Worm (Caenorhabditis elegans) whole organism, L3 larva: ENCODE measurements around the gene T28C12.6.

Experiments used
- ama-1 ChIP-seq: fragments of 150-350 bp; optimal IDR thresholded peaks from 2 replicates; lab custom pipeline; 2018
- ceh-16 ChIP-seq: sonication (generic microtip); optimal IDR thresholded peaks from 2 replicates; lab custom pipeline; 2017; ENCODE audit warnings: missing biosample characterization, missing genetic modification characterization
- ceh-82 ChIP-seq: fragments of 150-350 bp; optimal IDR thresholded peaks from 2 replicates; lab custom pipeline; 2014; ENCODE audit warnings: missing biosample characterization, missing genetic modification characterization
- ceh-9 ChIP-seq: sonication (generic microtip); optimal IDR thresholded peaks from 2 replicates; lab custom pipeline; 2018; ENCODE audit warnings: missing biosample characterization, missing genetic modification characterization
- egl-27 ChIP-seq: sonication (generic microtip); optimal IDR thresholded peaks from 4 replicates; lab custom pipeline; 2017; ENCODE audit warnings: missing biosample characterization, missing genetic modification reagents, missing genetic modification characterization
- egl-5 ChIP-seq: fragments of 150-350 bp; optimal IDR thresholded peaks from 2 replicates; lab custom pipeline; 2017; ENCODE audit warnings: missing biosample characterization, missing genetic modification reagents, missing genetic modification characterization, inconsistent platforms
- eor-1 ChIP-seq, 2 experiments: fragments of 150-350 bp; optimal IDR thresholded peaks; 2 replicates each; lab custom pipeline; 2014 to 2018; ENCODE audit warnings: missing biosample characterization in 2 of 2, missing genetic modification characterization in 2 of 2
- fos-1 ChIP-seq: fragments of 150-350 bp; optimal IDR thresholded peaks from 2 replicates; lab custom pipeline; 2014; ENCODE audit warnings: missing biosample characterization, missing genetic modification characterization
- lin-15B ChIP-seq: fragments of 150-350 bp; optimal IDR thresholded peaks from 2 replicates; lab custom pipeline; 2014; ENCODE audit warnings: missing biosample characterization, missing genetic modification characterization
- lin-39 ChIP-seq: fragments of 150-350 bp; optimal IDR thresholded peaks from 2 replicates; lab custom pipeline; 2018; ENCODE audit warnings: missing biosample characterization, missing genetic modification reagents, missing genetic modification characterization
- lsy-12 ChIP-seq: sonication (generic microtip); optimal IDR thresholded peaks from 2 replicates; lab custom pipeline; 2016; ENCODE audit warnings: mild to moderate bottlenecking, missing genetic modification characterization, missing compliant biosample characterization
- mdl-1 ChIP-seq: fragments of 150-350 bp; optimal IDR thresholded peaks from 2 replicates; lab custom pipeline; 2014; ENCODE audit warnings: missing biosample characterization, missing genetic modification characterization
- mml-1 ChIP-seq: fragments of 150-350 bp; sonication (generic microtip); optimal IDR thresholded peaks from 3 replicates; lab custom pipeline; 2014; ENCODE audit warnings: missing biosample characterization, missing genetic modification characterization
- nfya-1 ChIP-seq: sonication (generic microtip); optimal IDR thresholded peaks from 2 replicates; lab custom pipeline; 2017; ENCODE audit warnings: missing genetic modification characterization, mild to moderate bottlenecking, missing compliant biosample characterization, antibody characterized with exemption, moderate library complexity; ENCODE audit not compliant: insufficient read depth
- nhr-12 ChIP-seq: fragments of 150-350 bp; optimal IDR thresholded peaks from 2 replicates; lab custom pipeline; 2014; ENCODE audit warnings: missing biosample characterization, missing genetic modification characterization
- nhr-23 ChIP-seq: fragments of 150-350 bp; optimal IDR thresholded peaks from 2 replicates; lab custom pipeline; 2014; ENCODE audit warnings: missing biosample characterization, missing genetic modification reagents, missing genetic modification characterization
- nhr-237 ChIP-seq: fragments of 150-350 bp; optimal IDR thresholded peaks from 2 replicates; lab custom pipeline; 2014; ENCODE audit warnings: missing biosample characterization, missing genetic modification characterization
- nhr-67 ChIP-seq: fragments of 150-350 bp; optimal IDR thresholded peaks from 2 replicates; lab custom pipeline; 2014; ENCODE audit warnings: missing biosample characterization, missing genetic modification characterization
- snpc-4 ChIP-seq: fragments of 150-350 bp; optimal IDR thresholded peaks from 2 replicates; lab custom pipeline; 2014; ENCODE audit warnings: missing biosample characterization, missing genetic modification characterization
- tbx-2 ChIP-seq: sonication (generic microtip); optimal IDR thresholded peaks from 2 replicates; lab custom pipeline; 2016; ENCODE audit warnings: mild to moderate bottlenecking, missing genetic modification characterization, missing compliant biosample characterization
- unc-39 ChIP-seq: sonication (generic microtip); optimal IDR thresholded peaks from 4 replicates; lab custom pipeline; 2017; ENCODE audit warnings: missing biosample characterization, missing genetic modification characterization
- ztf-11 ChIP-seq: fragments of 150-350 bp; optimal IDR thresholded peaks from 2 replicates; lab custom pipeline; 2014; ENCODE audit warnings: missing biosample characterization, missing genetic modification characterization

Gene T28C12.6

DNA sequence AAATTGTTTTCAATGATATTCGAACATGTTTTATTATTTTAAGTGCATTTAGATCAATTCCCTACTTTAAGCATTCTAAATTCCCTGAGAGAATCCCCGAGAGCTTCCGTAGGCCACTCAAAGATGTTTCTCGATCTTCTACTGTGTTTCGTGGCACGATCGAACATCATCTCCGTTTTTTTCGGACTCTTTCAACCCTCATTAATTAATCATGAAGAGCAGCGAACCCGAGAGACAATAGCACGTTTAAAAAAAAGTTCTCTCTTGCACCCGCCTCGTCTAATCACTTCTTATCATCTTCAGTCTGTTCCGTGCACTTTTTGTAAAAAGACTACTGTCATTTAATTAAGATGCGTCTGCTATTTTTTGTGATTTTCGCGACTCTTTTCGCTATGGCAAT lies 47.3 kb downstream of the T28C12.6 start, which contains the start of gene K12B6.11:
TSS of gene K12B6.11 (plus strand) at position 301 of the 400 bp plus-strand sequence.
- no peak for TF ChIP-seq ceh-82 (tag; lab: Kevin White, UChicago)
- TF ChIP-seq ztf-11 (tag; lab: Kevin White, UChicago), result no peak
- no peak for TF ChIP-seq nhr-237 (tag; lab: Kevin White, UChicago)
- no peak for TF ChIP-seq nhr-67 (tag; lab: Kevin White, UChicago)
- TF ChIP-seq lin-39 (tag; lab: Kevin White, UChicago), result no peak
- TF ChIP-seq lsy-12, result no peak
- no peak for TF ChIP-seq unc-39 (tag; lab: Kevin White, UChicago)
- TF ChIP-seq nfya-1 (tag; lab: Kevin White, UChicago), result no peak
- no peak for TF ChIP-seq snpc-4 (tag; lab: Kevin White, UChicago)
- no peak for TF ChIP-seq lin-15B (tag; lab: Kevin White, UChicago)
- TF ChIP-seq egl-27 (tag; lab: Kevin White, UChicago), result no peak
- no peak for TF ChIP-seq mml-1 (tag; lab: Kevin White, UChicago)
- no peak for TF ChIP-seq egl-5 (tag; lab: Kevin White, UChicago)
- no peak for TF ChIP-seq nhr-23 (tag; lab: Kevin White, UChicago)
- TF ChIP-seq mdl-1 (tag; lab: Kevin White, UChicago), result no peak
- no peak for TF ChIP-seq nhr-12 (tag; lab: Kevin White, UChicago)

DNA sequence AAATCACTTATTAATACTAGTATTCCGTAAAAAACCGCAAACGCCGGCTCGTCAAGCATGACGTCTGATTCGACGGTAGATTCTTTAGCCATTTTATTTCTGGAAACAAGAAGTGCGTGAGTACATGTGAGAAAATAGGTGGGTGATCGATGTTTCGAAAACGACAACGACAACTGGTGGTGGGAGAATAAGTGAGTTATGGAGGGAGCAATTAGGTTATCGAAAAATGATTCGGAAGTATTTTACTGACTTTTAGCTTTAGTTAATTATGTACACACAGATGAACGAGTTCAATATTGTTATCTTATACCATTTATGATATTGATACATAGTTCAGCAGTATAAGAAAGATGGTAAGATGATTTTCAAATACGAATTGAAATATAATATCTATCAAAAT lies 49.6 kb downstream of the T28C12.6 start, which contains the start of gene srn-1:
TSS of gene srn-1 (minus strand) at position 101 of the 400 bp plus-strand sequence.
- TF ChIP-seq tbx-2 (tag; lab: Kevin White, UChicago), result no peak
- TF ChIP-seq eor-1 (tag; optimal IDR thresholded peaks at IDR 0.05; lab: Kevin White, UChicago), result no peak
- TF ChIP-seq ceh-9 (tag; lab: Kevin White, UChicago), result no peak
- TF ChIP-seq unc-39 (tag; lab: Kevin White, UChicago), result no peak
- TF ChIP-seq nfya-1 (tag; lab: Kevin White, UChicago), result no peak
- TF ChIP-seq lin-15B (tag; lab: Kevin White, UChicago), result no peak
- TF ChIP-seq egl-27 (tag; lab: Kevin White, UChicago), result no peak
- TF ChIP-seq snpc-4 (tag; lab: Kevin White, UChicago), result no peak
- no peak for TF ChIP-seq ztf-11 (tag; lab: Kevin White, UChicago)
- TF ChIP-seq ama-1, result no peak
- TF ChIP-seq fos-1, result no peak
- TF ChIP-seq ceh-16, result no peak
- no peak for TF ChIP-seq ceh-82 (tag; lab: Kevin White, UChicago)
- TF ChIP-seq, all 47 proteins: peak for 0
